Worm (Caenorhabditis elegans) whole organism, early embryonic: ENCODE data around the gene frpr-2.

Experiments
- B0310.2 ChIP-seq: sonication (generic microtip); optimal IDR thresholded peaks from 2 replicates; lab custom pipeline; 2016; ENCODE audit warnings: mild to moderate bottlenecking, missing genetic modification characterization, missing compliant biosample characterization
- F13C5.2 ChIP-seq: sonication (generic microtip); optimal IDR thresholded peaks from 2 replicates; lab custom pipeline; 2017; ENCODE audit warnings: mild to moderate bottlenecking, missing genetic modification characterization, inconsistent platforms, missing compliant biosample characterization
- aly-1 ChIP-seq: sonication (generic microtip); optimal IDR thresholded peaks from 2 replicates; lab custom pipeline; 2016; ENCODE audit warnings: missing genetic modification characterization, missing compliant biosample characterization
- ama-1 ChIP-seq: fragments of 150-350 bp; optimal IDR thresholded peaks from 2 replicates; lab custom pipeline; 2014
- ceh-13 ChIP-seq: fragments of 200-800 bp; sonication (Bioruptor generic); optimal IDR thresholded peaks from 2 replicates; lab custom pipeline; 2018; ENCODE audit warnings: mild to moderate bottlenecking, missing genetic modification characterization, missing compliant biosample characterization
- ceh-36 ChIP-seq: sonication (generic microtip); optimal IDR thresholded peaks from 2 replicates; lab custom pipeline; 2016; ENCODE audit warnings: missing genetic modification characterization, inconsistent platforms, missing compliant biosample characterization
- ets-7 ChIP-seq: sonication (generic microtip); optimal IDR thresholded peaks from 2 replicates; lab custom pipeline; 2016; ENCODE audit warnings: missing genotype, missing genetic modification characterization, missing compliant biosample characterization
- flt-1 ChIP-seq: fragments of 200-800 bp; sonication (Bioruptor generic); IDR thresholded peaks from 2 replicates; pipeline ENCODE4 v1.3.6; 2022; ENCODE audit warnings: missing genetic modification characterization, missing compliant biosample characterization
- hmbx-1 ChIP-seq: sonication (generic microtip); optimal IDR thresholded peaks from 2 replicates; lab custom pipeline; 2016; ENCODE audit warnings: mild to moderate bottlenecking, missing genetic modification characterization, missing compliant biosample characterization
- hmg-4 ChIP-seq: fragments of 200-800 bp; sonication (Bioruptor generic); optimal IDR thresholded peaks from 2 replicates; lab custom pipeline; 2018; ENCODE audit warnings: mild to moderate bottlenecking, missing genetic modification characterization, missing compliant biosample characterization
- pes-1 ChIP-seq: fragments of 200-800 bp; sonication (Bioruptor generic); IDR thresholded peaks from 2 replicates; pipeline ENCODE4 v1.3.6; 2022; ENCODE audit warnings: missing genetic modification reagents, missing genetic modification characterization, missing compliant biosample characterization
- tbx-11 ChIP-seq: fragments of 200-800 bp; sonication (Bioruptor generic); IDR thresholded peaks from 2 replicates; pipeline ENCODE4 v1.3.6; 2022; ENCODE audit warnings: missing genetic modification characterization, missing compliant biosample characterization
- tbx-37 ChIP-seq: fragments of 200-800 bp; sonication (Bioruptor generic); conservative IDR thresholded peaks from 2 replicates; pipeline ENCODE4 v1.3.6; 2022; ENCODE audit warnings: missing genetic modification reagents, missing genetic modification characterization, missing compliant biosample characterization
- tra-4 ChIP-seq: sonication (generic microtip); optimal IDR thresholded peaks from 2 replicates; lab custom pipeline; 2017; ENCODE audit warnings: missing genetic modification characterization, missing compliant biosample characterization

ce11 chrX:12989205-12989604, 23.9 kb downstream of the frpr-2 start, which contains the start of gene F11C1.7:
- TF ChIP-seq flt-1 (GFP tag; lab: Robert Waterston, UW) (no peak), hmbx-1 (tag; lab: Kevin White, UChicago) (no peak), ets-7 (tag; lab: Kevin White, UChicago) (no peak), tra-4 (tag; lab: Kevin White, UChicago) (no peak), ceh-13 (no peak), tbx-37 (GFP tag; lab: Robert Waterston, UW) (no peak), ama-1 (lab: Kevin White, UChicago) (no peak), tbx-11 (GFP tag; lab: Robert Waterston, UW) (no peak), B0310.2 (no peak), aly-1 (no peak), F13C5.2 (tag; lab: Kevin White, UChicago) (no peak), ceh-36 (tag; lab: Kevin White, UChicago) (no peak), hmg-4 (GFP tag; lab: Kevin White, UChicago) (no peak), pes-1 (GFP tag; lab: Robert Waterston, UW) (no peak)
